Worm (Caenorhabditis elegans): ENCODE measurements around the gene Y26G10.1.
A peak's percentile ranks its signal among the peaks of the same experiment; 100 is the strongest.

The Y26G10.1 gene

DNA sequence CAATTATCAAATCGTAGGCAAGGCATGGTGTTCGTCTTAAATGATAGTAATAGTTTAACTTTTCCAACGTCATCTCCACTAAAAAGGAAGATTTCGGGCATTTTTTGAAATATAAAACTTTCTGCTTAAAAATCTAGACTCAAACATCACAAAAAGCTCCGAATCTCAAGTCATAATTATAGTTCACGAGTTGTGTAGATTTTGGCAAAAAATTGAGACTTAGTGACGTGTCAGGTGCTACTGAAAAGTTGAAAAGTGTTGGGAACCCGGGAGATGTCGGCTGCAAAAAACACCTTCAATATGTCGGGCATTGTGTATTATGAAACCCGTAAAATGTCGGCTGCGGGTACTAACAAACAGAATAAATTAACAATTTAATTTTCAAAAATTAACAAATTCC is at the start of gene Y26G10.1:
Gene Y26G10.1, minus strand, starts transcription at position 101 of the 400 bp plus-strand sequence.
- no peak for TF ChIP-seq nhr-2 (tag; optimal IDR thresholded peaks at IDR 0.05)
- TF ChIP-seq ceh-43 (GFP tag; optimal IDR thresholded peaks at IDR 0.05), result no peak
- no peak for TF ChIP-seq elt-1 (tag; optimal IDR thresholded peaks at IDR 0.05; ENCODE audit: borderline replicate concordance, insufficient read depth)
- TF ChIP-seq cnd-1 (tag; optimal IDR thresholded peaks at IDR 0.05), result no peak
- TF ChIP-seq ztf-11 (tag; optimal IDR thresholded peaks at IDR 0.05), result no peak
- TF ChIP-seq lsy-2 (tag; optimal IDR thresholded peaks at IDR 0.05), result no peak
- no peak for TF ChIP-seq mls-2 (tag; optimal IDR thresholded peaks at IDR 0.05)
- TF ChIP-seq ham-2 (GFP tag; optimal IDR thresholded peaks at IDR 0.05), result no peak
- TF ChIP-seq unc-39 (tag; optimal IDR thresholded peaks at IDR 0.05), result no peak
- no peak for TF ChIP-seq M03D4.4 (tag; optimal IDR thresholded peaks at IDR 0.05)
- TF ChIP-seq sptf-1 (tag; optimal IDR thresholded peaks at IDR 0.05), result no peak
- no peak for TF ChIP-seq mep-1 (tag; optimal IDR thresholded peaks at IDR 0.05)

DNA sequence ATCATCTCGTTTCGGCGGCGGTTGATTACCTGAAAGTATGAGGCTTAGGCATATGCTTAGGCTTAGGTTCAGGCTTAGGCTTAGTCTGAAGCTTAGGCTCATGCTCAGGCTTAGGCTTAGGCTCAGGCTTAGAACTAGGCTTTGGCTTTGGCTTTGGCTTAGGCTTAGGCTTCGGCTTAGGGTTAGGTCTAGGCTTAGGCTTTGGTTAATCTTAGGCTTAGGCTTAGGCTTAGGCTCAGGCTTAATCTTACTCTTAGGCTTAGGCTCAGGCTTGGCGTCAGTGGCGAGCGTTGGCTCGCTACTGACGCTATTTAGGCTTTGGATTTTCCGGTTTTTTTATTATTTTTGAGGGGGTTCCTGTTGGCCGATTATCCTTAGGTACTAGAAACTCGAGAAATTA is 48.1 kb upstream of the Y26G10.1 start:
- TF ChIP-seq blmp-1 (tag; optimal IDR thresholded peaks at IDR 0.05) (no peak), cnd-1 (tag; optimal IDR thresholded peaks at IDR 0.05) (no peak), ceh-43 (GFP tag; optimal IDR thresholded peaks at IDR 0.05) (no peak), ceh-83 (GFP tag; optimal IDR thresholded peaks at IDR 0.05) (peak; percentile 53), ham-2 (GFP tag; optimal IDR thresholded peaks at IDR 0.05) (no peak), nhr-76 (tag; optimal IDR thresholded peaks at IDR 0.05) (no peak), pha-4 (tag; optimal IDR thresholded peaks at IDR 0.05) (no peak)

DNA sequence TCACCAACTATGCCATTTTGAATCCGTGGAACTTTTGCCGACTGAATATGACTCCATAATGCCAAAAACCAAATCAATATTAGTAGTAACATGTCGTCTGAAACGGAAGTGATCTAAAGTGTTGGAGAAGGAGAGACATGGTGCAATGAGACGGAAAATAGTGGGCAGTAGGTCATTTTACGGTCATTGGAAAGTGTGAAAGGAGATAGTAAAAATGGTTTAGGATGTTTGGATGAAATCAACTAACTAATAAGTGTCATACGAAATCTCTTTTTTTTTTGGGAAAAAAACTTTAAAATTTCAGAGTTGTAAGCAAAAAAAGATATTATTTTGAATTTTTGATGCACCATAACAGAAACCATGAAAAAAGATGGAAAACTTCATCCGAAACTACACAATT is 44.1 kb upstream of the Y26G10.1 start, which contains the start of gene cutl-4:
Gene cutl-4, minus strand, starts transcription at position 101 of the 400 bp plus-strand sequence.
- no peak for TF ChIP-seq mep-1 (tag; optimal IDR thresholded peaks at IDR 0.05)
- TF ChIP-seq cnd-1 (tag; optimal IDR thresholded peaks at IDR 0.05), result no peak
- TF ChIP-seq lsy-2 (tag; optimal IDR thresholded peaks at IDR 0.05), result no peak
- no peak for TF ChIP-seq bed-3 (GFP tag; optimal IDR thresholded peaks at IDR 0.05)
- no peak for TF ChIP-seq ces-1 (GFP tag; optimal IDR thresholded peaks at IDR 0.05)
- no peak for TF ChIP-seq sptf-1 (tag; optimal IDR thresholded peaks at IDR 0.05)
- no peak for TF ChIP-seq M03D4.4 (tag; optimal IDR thresholded peaks at IDR 0.05)
- TF ChIP-seq tbx-8 (GFP tag; optimal IDR thresholded peaks at IDR 0.05), result no peak
- TF ChIP-seq elt-3 (tag; optimal IDR thresholded peaks at IDR 0.05), result no peak
- TF ChIP-seq nhr-12 (tag; optimal IDR thresholded peaks at IDR 0.05), result no peak
- TF ChIP-seq ceh-43 (GFP tag; optimal IDR thresholded peaks at IDR 0.05), result no peak
- TF ChIP-seq unc-39 (tag; optimal IDR thresholded peaks at IDR 0.05), result no peak
- TF ChIP-seq ceh-83 (GFP tag; optimal IDR thresholded peaks at IDR 0.05), result no peak
- no peak for TF ChIP-seq pha-4 (tag; optimal IDR thresholded peaks at IDR 0.05)
- TF ChIP-seq unc-120 (tag; optimal IDR thresholded peaks at IDR 0.05; ENCODE audit: poor library complexity, severe bottlenecking), result no peak
- no peak for TF ChIP-seq nhr-28 (tag; optimal IDR thresholded peaks at IDR 0.05)
- TF ChIP-seq nhr-2 (tag; optimal IDR thresholded peaks at IDR 0.05), result no peak
- TF ChIP-seq unc-62 (GFP tag; optimal IDR thresholded peaks at IDR 0.05), result no peak
- TF ChIP-seq sem-2 (GFP tag; optimal IDR thresholded peaks at IDR 0.05), result no peak
- TF ChIP-seq lin-13 (tag; optimal IDR thresholded peaks at IDR 0.05), result no peak

DNA sequence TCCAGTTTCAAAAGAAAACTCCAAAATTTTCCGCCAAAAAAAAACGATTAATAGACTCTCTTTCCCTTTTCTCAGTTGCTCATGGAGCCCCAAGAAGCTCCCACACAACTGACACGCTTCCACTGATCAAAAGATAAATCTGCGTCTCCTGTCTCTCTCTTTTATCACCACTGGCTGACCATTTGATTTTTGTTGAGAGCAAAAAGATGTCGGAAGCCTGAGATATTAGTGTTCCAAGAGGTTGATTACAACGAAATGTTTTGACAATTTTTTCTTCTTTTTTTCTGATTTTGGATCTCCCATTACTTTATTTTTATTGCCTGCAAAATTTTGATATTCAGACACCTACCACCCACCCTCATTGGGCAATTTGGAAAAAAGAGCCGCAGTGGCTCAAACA is 36.8 kb upstream of the Y26G10.1 start, which contains the start of gene twk-42:
Gene twk-42, minus strand, starts transcription at position 101 of the 400 bp plus-strand sequence.
- TF ChIP-seq nhr-76 (tag; optimal IDR thresholded peaks at IDR 0.05) (no peak), mep-1 (tag; optimal IDR thresholded peaks at IDR 0.05) (no peak), hlh-1 (tag; optimal IDR thresholded peaks at IDR 0.05) (peak; percentile 26)

ce11 chrV:17728757-17729156 is 33.1 kb upstream of the Y26G10.1 start:
- TF ChIP-seq unc-62 (GFP tag; optimal IDR thresholded peaks at IDR 0.05), result peak; percentile 81
- TF ChIP-seq hlh-1 (tag; optimal IDR thresholded peaks at IDR 0.05), result peak; percentile 81
- no peak for TF ChIP-seq nhr-12 (tag; optimal IDR thresholded peaks at IDR 0.05)
- no peak for TF ChIP-seq ztf-11 (tag; optimal IDR thresholded peaks at IDR 0.05)
- no peak for TF ChIP-seq lin-32 (GFP tag; optimal IDR thresholded peaks at IDR 0.05)

ce11 chrV:17728336-17728735 is 32.6 kb upstream of the Y26G10.1 start:
- no peak for TF ChIP-seq hlh-1 (tag; optimal IDR thresholded peaks at IDR 0.05)
- TF ChIP-seq ham-2 (GFP tag; optimal IDR thresholded peaks at IDR 0.05), result peak; percentile 48
